Worm (Caenorhabditis elegans): Measurements from ENCODE around the gene tag-329.

- TF ChIP-seq ceh-36 (tag; optimal IDR thresholded peaks at IDR 0.05) (no peak), aly-1 (tag; optimal IDR thresholded peaks at IDR 0.05) (no peak), flt-1 (GFP tag; IDR thresholded peaks at IDR 0.05) (no peak), ama-1 (optimal IDR thresholded peaks at IDR 0.05) (no peak), tbx-11 (GFP tag; IDR thresholded peaks at IDR 0.05) (no peak)
Observed at ce11 chrV:9527984-9528383, 6.7 kb upstream of the tag-329 start.
